Fruit fly (Drosophila melanogaster) whole organism, embryonic: ENCODE results near the gene dgt6.
A peak's percentile ranks its signal among the peaks of the same experiment; 100 is the strongest.

Experiments used
- Atf6 ChIP-seq: fragments of 200-800 bp; sonication (Bioruptor generic); IDR thresholded peaks from 2 replicates; pipeline ENCODE4 v1.3.6; 2022; ENCODE audit warnings: missing biosample characterization, missing genetic modification characterization
- Awh ChIP-seq: fragments of 200-800 bp; sonication (Bioruptor generic); IDR thresholded peaks from 2 replicates; pipeline ENCODE4, ENCODE4 v1.3.6; 2022; ENCODE audit warnings: missing biosample characterization, missing genetic modification characterization
- C15 ChIP-seq: fragments of 200-800 bp; sonication (Bioruptor generic); IDR thresholded peaks from 3 replicates; pipeline ENCODE4 v1.3.6; 2022; ENCODE audit warnings: missing biosample characterization, missing genetic modification characterization
- CG1024 ChIP-seq: fragments of 200-800 bp; sonication (Bioruptor generic); IDR thresholded peaks from 2 replicates; pipeline ENCODE4 v1.3.6; 2022; ENCODE audit warnings: missing biosample characterization, missing genetic modification characterization
- CG10321 ChIP-seq: fragments of 200-800 bp; sonication (Bioruptor generic); IDR thresholded peaks from 2 replicates; pipeline ENCODE4 v1.3.6; 2022; ENCODE audit warnings: missing biosample characterization, missing genetic modification characterization
- CG10366 ChIP-seq: fragments of 200-800 bp; sonication (Bioruptor generic); IDR thresholded peaks from 2 replicates; pipeline ENCODE4 v1.3.6; 2022; ENCODE audit warnings: missing biosample characterization, missing genetic modification characterization
- CG11247 ChIP-seq: fragments of 200-800 bp; sonication (Bioruptor generic); IDR thresholded peaks from 2 replicates; pipeline ENCODE4 v1.3.6; 2022; ENCODE audit warnings: missing biosample characterization, missing genetic modification characterization
- CG11504 ChIP-seq: fragments of 200-800 bp; sonication (Bioruptor generic); optimal IDR thresholded peaks from 3 replicates; lab custom pipeline; 2019; ENCODE audit warnings: missing biosample characterization, mild to moderate bottlenecking, missing genetic modification characterization, moderate library complexity
- CG14050 ChIP-seq: fragments of 200-800 bp; sonication (Bioruptor generic); IDR thresholded peaks from 3 replicates; pipeline ENCODE4 v1.3.6; 2022; ENCODE audit warnings: missing biosample characterization, missing genetic modification characterization
- CG15601 ChIP-seq: fragments of 200-800 bp; sonication (Bioruptor generic); optimal IDR thresholded peaks from 3 replicates; lab custom pipeline; 2019; ENCODE audit warnings: missing biosample characterization, mild to moderate bottlenecking, missing genetic modification characterization, moderate library complexity
- CG1602 ChIP-seq: fragments of 200-800 bp; sonication (Bioruptor generic); optimal IDR thresholded peaks from 3 replicates; lab custom pipeline; 2016; ENCODE audit warnings: missing biosample characterization, missing genetic modification characterization
- CG17361 ChIP-seq: fragments of 200-800 bp; sonication (Bioruptor generic); IDR thresholded peaks from 3 replicates; pipeline ENCODE4 v1.3.6; 2022; ENCODE audit warnings: missing biosample characterization, missing genetic modification characterization
- CG18262 ChIP-seq: fragments of 200-800 bp; optimal IDR thresholded peaks from 3 replicates; lab custom pipeline; 2019; ENCODE audit warnings: missing biosample characterization, mild to moderate bottlenecking, missing genetic modification characterization, moderate library complexity
- CG18764 ChIP-seq: fragments of 200-800 bp; sonication (Bioruptor generic); optimal IDR thresholded peaks from 3 replicates; lab custom pipeline; 2016; ENCODE audit warnings: missing biosample characterization, missing genetic modification characterization
- CG33557 ChIP-seq: fragments of 200-800 bp; sonication (Bioruptor generic); optimal IDR thresholded peaks from 2 replicates; lab custom pipeline; 2019; ENCODE audit warnings: missing biosample characterization, mild to moderate bottlenecking, missing genetic modification characterization, moderate library complexity
- CG42726 ChIP-seq: fragments of 200-800 bp; sonication (Bioruptor generic); IDR thresholded peaks from 2 replicates; pipeline ENCODE4 v1.3.6; 2022; ENCODE audit warnings: missing biosample characterization, missing genetic modification characterization; ENCODE audit not compliant: partially characterized antibody
- CHES-1-like ChIP-seq: fragments of 200-800 bp; sonication (Bioruptor generic); optimal IDR thresholded peaks from 2 replicates; lab custom pipeline; 2016; ENCODE audit warnings: missing biosample characterization, missing genetic modification characterization
- Camta ChIP-seq: fragments of 200-800 bp; sonication (Bioruptor generic); optimal IDR thresholded peaks from 2 replicates; lab custom pipeline; 2016; ENCODE audit warnings: missing biosample characterization, missing genetic modification characterization
- CrebB ChIP-seq: fragments of 200-800 bp; sonication (Bioruptor generic); optimal IDR thresholded peaks from 3 replicates; lab custom pipeline; 2018; ENCODE audit warnings: missing biosample characterization, mild to moderate bottlenecking, missing genetic modification characterization
- E2f1 ChIP-seq: fragments of 200-800 bp; sonication (Bioruptor generic); IDR thresholded peaks from 2 replicates; pipeline ENCODE4 v1.3.6; 2022; ENCODE audit warnings: missing biosample characterization, missing genetic modification characterization
- GATAe ChIP-seq: fragments of 200-800 bp; sonication (Bioruptor generic); conservative IDR thresholded peaks from 2 replicates; pipeline ENCODE4 v1.3.6; 2022; ENCODE audit warnings: missing biosample characterization, missing genetic modification characterization
- Hmr ChIP-seq: fragments of 200-800 bp; sonication (Bioruptor generic); optimal IDR thresholded peaks from 3 replicates; lab custom pipeline; 2017; ENCODE audit warnings: mild to moderate bottlenecking, missing biosample characterization, missing genetic modification reagents, missing genetic modification characterization
- Lim3 ChIP-seq: fragments of 200-800 bp; sonication (Bioruptor generic); IDR thresholded peaks from 2 replicates; pipeline ENCODE4 v1.3.6; 2022; ENCODE audit warnings: missing biosample characterization, missing genetic modification characterization
- Med ChIP-seq: fragments of 200-800 bp; sonication (Bioruptor generic); peaks from one replicate; lab custom pipeline; 2016; ENCODE audit warnings: missing biosample characterization, missing genetic modification characterization, mild to moderate bottlenecking, inconsistent platforms, moderate library complexity
- NK7.1 ChIP-seq: fragments of 200-800 bp; sonication (Bioruptor generic); optimal IDR thresholded peaks from 3 replicates; lab custom pipeline; 2016; ENCODE audit warnings: missing biosample characterization, missing genetic modification characterization
- Optix ChIP-seq: fragments of 200-800 bp; sonication (Bioruptor generic); IDR thresholded peaks from 3 replicates; pipeline ENCODE4 v1.3.6; 2022; ENCODE audit warnings: missing biosample characterization, missing genetic modification characterization
- Sox102F ChIP-seq: fragments of 200-800 bp; sonication (Bioruptor generic); optimal IDR thresholded peaks from 2 replicates; lab custom pipeline; 2018; ENCODE audit warnings: missing biosample characterization, mild to moderate bottlenecking, missing genetic modification characterization, moderate library complexity
- Usf ChIP-seq: fragments of 200-800 bp; sonication (Bioruptor generic); optimal IDR thresholded peaks from 2 replicates; lab custom pipeline; 2017; ENCODE audit warnings: missing genotype, missing biosample characterization, missing genetic modification characterization
- al ChIP-seq: fragments of 200-800 bp; sonication (Bioruptor generic); IDR thresholded peaks from 2 replicates; pipeline ENCODE4 v1.3.6; 2022; ENCODE audit warnings: missing biosample characterization, missing genetic modification characterization
- amos ChIP-seq: fragments of 200-800 bp; sonication (Bioruptor generic); IDR thresholded peaks from 2 replicates; pipeline ENCODE4 v1.3.6; 2022; ENCODE audit warnings: missing biosample characterization, missing genetic modification characterization; ENCODE audit not compliant: partially characterized antibody
- bigmax ChIP-seq: fragments of 200-800 bp; sonication (Bioruptor generic); optimal IDR thresholded peaks from 2 replicates; lab custom pipeline; 2018; ENCODE audit warnings: missing biosample characterization, mild to moderate bottlenecking, missing genetic modification characterization
- cas ChIP-seq: fragments of 200-800 bp; sonication (Bioruptor generic); IDR thresholded peaks from 2 replicates; pipeline ENCODE4 v1.3.6; 2022; ENCODE audit warnings: missing biosample characterization, missing genetic modification characterization
- ci ChIP-seq: fragments of 200-800 bp; sonication (Bioruptor generic); IDR thresholded peaks from 3 replicates; pipeline ENCODE4 v1.3.6; 2022; ENCODE audit warnings: missing biosample characterization, missing genetic modification characterization
- croc ChIP-seq: fragments of 200-800 bp; sonication (Bioruptor generic); conservative IDR thresholded peaks from 3 replicates; pipeline ENCODE4 v1.3.6; 2022; ENCODE audit warnings: missing biosample characterization, missing genetic modification characterization
- fd64A ChIP-seq: fragments of 200-800 bp; sonication (Bioruptor generic); optimal IDR thresholded peaks from 3 replicates; lab custom pipeline; 2018; ENCODE audit warnings: missing biosample characterization, mild to moderate bottlenecking, missing genetic modification characterization
- fru ChIP-seq: fragments of >200 bp; optimal IDR thresholded peaks from 2 replicates; lab custom pipeline; 2017
- ftz-f1 ChIP-seq: fragments of 200-800 bp; sonication (Bioruptor generic); optimal IDR thresholded peaks from 2 replicates; lab custom pipeline; 2016; ENCODE audit warnings: missing biosample characterization, missing genetic modification characterization
- hb ChIP-seq: fragments of 200-800 bp; sonication (Bioruptor generic); IDR thresholded peaks from 3 replicates; pipeline ENCODE4 v1.3.6; 2022; ENCODE audit warnings: missing biosample characterization, missing genetic modification characterization; ENCODE audit not compliant: partially characterized antibody
- jing ChIP-seq: fragments of 200-800 bp; sonication (Bioruptor generic); optimal IDR thresholded peaks from 2 replicates; lab custom pipeline; 2018; ENCODE audit warnings: missing biosample characterization, mild to moderate bottlenecking, missing genetic modification characterization
- jumu ChIP-seq: fragments of 200-800 bp; sonication (Bioruptor generic); optimal IDR thresholded peaks from 3 replicates; lab custom pipeline; 2016; ENCODE audit warnings: missing biosample characterization, missing genetic modification characterization
- maf-S ChIP-seq: fragments of 200-800 bp; sonication (Bioruptor generic); optimal IDR thresholded peaks from 2 replicates; lab custom pipeline; 2016; ENCODE audit warnings: missing biosample characterization, missing genetic modification characterization
- otp ChIP-seq: fragments of 200-800 bp; sonication (Bioruptor generic); IDR thresholded peaks from 3 replicates; pipeline ENCODE4, ENCODE4 v1.3.6; 2022; ENCODE audit warnings: missing biosample characterization, missing genetic modification characterization
- pita ChIP-seq: fragments of 200-800 bp; sonication (Bioruptor generic); optimal IDR thresholded peaks from 2 replicates; lab custom pipeline; 2017; ENCODE audit warnings: missing biosample characterization, mild to moderate bottlenecking, missing genetic modification characterization
- pnt ChIP-seq: fragments of 200-800 bp; sonication (Bioruptor generic); optimal IDR thresholded peaks from 3 replicates; lab custom pipeline; 2016; ENCODE audit warnings: missing biosample characterization, missing genetic modification characterization
- pros ChIP-seq: fragments of 200-800 bp; sonication (Bioruptor generic); optimal IDR thresholded peaks from 3 replicates; lab custom pipeline; 2019; ENCODE audit warnings: missing biosample characterization, mild to moderate bottlenecking, missing genetic modification characterization, moderate library complexity
- sens ChIP-seq: fragments of 200-800 bp; sonication (Bioruptor generic); peaks from one replicate; lab custom pipeline; 2016; ENCODE audit warnings: missing biosample characterization, missing genetic modification characterization
- sob ChIP-seq: fragments of 200-800 bp; sonication (Bioruptor generic); IDR thresholded peaks from 2 replicates; pipeline ENCODE4 v1.3.6; 2022; ENCODE audit warnings: missing biosample characterization, missing genetic modification characterization
- tio ChIP-seq: fragments of 200-800 bp; sonication (Bioruptor generic); optimal IDR thresholded peaks from 2 replicates; lab custom pipeline; 2017; ENCODE audit warnings: missing biosample characterization, missing genetic modification characterization, inconsistent platforms
- twi ChIP-seq: fragments of 200-800 bp; optimal IDR thresholded peaks from 2 replicates; lab custom pipeline; 2019; ENCODE audit warnings: missing biosample characterization, mild to moderate bottlenecking, missing genetic modification characterization, moderate library complexity
- zen2 ChIP-seq: fragments of 200-800 bp; sonication (Bioruptor generic); IDR thresholded peaks from 3 replicates; pipeline ENCODE4 v1.3.6; 2022; ENCODE audit warnings: missing biosample characterization, missing genetic modification characterization; ENCODE audit not compliant: partially characterized antibody

Gene dgt6

DNA sequence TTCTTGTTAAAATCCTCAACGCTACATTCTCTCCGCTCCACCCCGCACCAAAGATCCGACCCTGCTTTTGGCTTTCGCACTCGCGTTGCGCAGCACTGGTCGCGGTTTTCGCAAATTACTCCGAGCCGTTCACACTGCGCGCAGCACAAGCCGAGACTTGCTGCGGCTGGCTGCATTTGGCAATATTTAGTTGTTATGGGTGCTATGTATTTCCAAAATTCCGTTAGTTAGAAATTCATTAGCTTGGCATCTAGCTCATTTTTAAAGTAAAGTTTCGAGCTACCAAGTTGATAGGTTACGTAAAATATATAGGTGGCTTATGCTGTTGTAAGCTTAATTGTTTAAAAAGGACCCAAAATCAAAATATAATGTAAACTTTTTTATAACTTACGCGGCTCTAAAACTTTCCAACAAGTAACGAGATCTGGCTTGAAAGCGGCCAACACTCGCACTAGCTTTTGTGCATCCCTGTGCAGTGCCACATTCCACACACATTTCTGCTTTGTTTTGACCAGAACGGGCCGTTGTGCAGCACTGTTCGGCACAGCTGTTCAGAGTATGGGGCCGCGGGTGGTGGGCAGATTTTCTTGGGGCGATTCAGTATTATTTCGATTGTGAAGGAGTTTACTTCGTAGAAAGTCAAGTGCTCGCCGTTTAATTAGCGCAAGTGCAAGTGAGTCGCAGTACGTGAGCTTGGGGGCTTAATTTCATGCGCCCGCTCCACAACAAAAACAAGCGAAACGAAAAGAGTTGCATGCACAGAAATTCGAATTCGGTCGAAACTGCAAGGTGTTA is 7.8 kb downstream of the dgt6 start, which contains the start of the genes yem and Ctl2:
TSS of gene yem (minus strand) at position 63 of the 795 bp plus-strand sequence.
TSS of gene Ctl2 (plus strand) at position 554 of the 795 bp plus-strand sequence.
- TF ChIP-seq Awh (GFP tag; lab: Robert Waterston, UW) (0 out of 2 replicates have a peak, but pooled peaks have one; percentile 24), maf-S (GFP tag; lab: Kevin White, UChicago) (peak; percentile 79), Hmr (peak; percentile 76), CG15601 (tag; lab: Kevin White, UChicago) (peak; percentile 43), jing (peak; percentile 28), CG10321 (0 out of 2 replicates have a peak, but pooled peaks have one; percentile 20), E2f1 (GFP tag; lab: Robert Waterston, UW) (peak; percentile 39), twi (tag; lab: Kevin White, UChicago) (peak; percentile 58), CG10366 (GFP tag; lab: Robert Waterston, UW) (peak; percentile 48), Lim3 (GFP tag; lab: Robert Waterston, UW) (no peak), Sox102F (GFP tag; lab: Kevin White, UChicago) (peak; percentile 59), sens (GFP tag; lab: Kevin White, UChicago) (peak; percentile 95), zen2 (GFP tag; lab: Robert Waterston, UW) (no peak), CG33557 (GFP tag; lab: Kevin White, UChicago) (no peak), fd64A (GFP tag; lab: Kevin White, UChicago) (no peak), ftz-f1 (peak; percentile 46), Usf (GFP tag; lab: Kevin White, UChicago) (peak; percentile 46), GATAe (GFP tag; lab: Robert Waterston, UW) (no peak), otp (GFP tag; lab: Robert Waterston, UW) (peak; percentile 42; the same call in 1 of the 3 replicates), sob (GFP tag; lab: Robert Waterston, UW) (peak; percentile 75), tio (GFP tag; lab: Kevin White, UChicago) (no peak), jumu (GFP tag; lab: Kevin White, UChicago) (peak; percentile 80), hb (GFP tag; lab: Robert Waterston, UW) (no peak), CG14050 (GFP tag; lab: Robert Waterston, UW) (no peak; the same call in 2 of the 3 replicates), Optix (GFP tag; lab: Robert Waterston, UW) (no peak), croc (peak; percentile 39; the same call in 2 of the 3 replicates), NK7.1 (GFP tag; lab: Kevin White, UChicago) (peak; percentile 42), pita (GFP tag; lab: Kevin White, UChicago) (peak; percentile 3), Camta (GFP tag; lab: Kevin White, UChicago) (peak; percentile 80), CG1602 (GFP tag; lab: Kevin White, UChicago) (peak; percentile 65), al (GFP tag; lab: Robert Waterston, UW) (peak; percentile 48), Atf6 (GFP tag; lab: Robert Waterston, UW) (0 out of 2 replicates have a peak, but pooled peaks have one; percentile 8), CHES-1-like (GFP tag; lab: Kevin White, UChicago) (peak; percentile 90), Med (GFP tag; lab: Kevin White, UChicago) (peak; percentile 93), CG17361 (GFP tag; lab: Robert Waterston, UW) (peak; percentile 89), fru (no peak), CrebB (tag; lab: Kevin White, UChicago) (no peak), C15 (GFP tag; lab: Robert Waterston, UW) (no peak), CG18262 (tag; lab: Kevin White, UChicago) (peak; percentile 68), CG18764 (peak; percentile 43), cas (GFP tag; lab: Robert Waterston, UW) (no peak; the same call in 1 of the 2 replicates), bigmax (GFP tag; lab: Kevin White, UChicago) (no peak), CG11247 (peak; percentile 50), pnt (GFP tag; lab: Kevin White, UChicago) (peak; percentile 81), CG11504 (tag; lab: Kevin White, UChicago) (no peak), CG42726 (peak; percentile 71), amos (GFP tag; lab: Robert Waterston, UW) (peak; percentile 40; the same call in 1 of the 2 replicates), CG1024 (GFP tag; lab: Robert Waterston, UW) (peak; percentile 25; the same call in 1 of the 2 replicates), ci (GFP tag; lab: Robert Waterston, UW) (peak; percentile 68), pros (GFP tag; lab: Kevin White, UChicago) (no peak)
